Fruit fly (Drosophila melanogaster) whole organism, embryonic: ENCODE data around the gene CG43886.
A peak's percentile ranks its signal among the peaks of the same experiment; 100 is the strongest.

Experiments
- Blimp-1 ChIP-seq: fragments of 200-800 bp; sonication (Bioruptor generic); optimal IDR thresholded peaks from 3 replicates; lab custom pipeline; 2018; ENCODE audit warnings: missing biosample characterization, missing genetic modification characterization, mild to moderate bottlenecking, moderate library complexity, missing genetic modification reagents
- CG12942 ChIP-seq: fragments of 200-800 bp; sonication (Bioruptor generic); optimal IDR thresholded peaks from 3 replicates; lab custom pipeline; 2016; ENCODE audit warnings: missing biosample characterization, missing genetic modification characterization
- CG14710 ChIP-seq: fragments of 200-800 bp; sonication (Bioruptor generic); optimal IDR thresholded peaks from 3 replicates; lab custom pipeline; 2019; ENCODE audit warnings: missing biosample characterization, mild to moderate bottlenecking, missing genetic modification characterization, moderate library complexity
- CG16813 ChIP-seq: fragments of 200-800 bp; sonication (Bioruptor generic); IDR thresholded peaks from 3 replicates; pipeline ENCODE4 v1.3.6; 2022; ENCODE audit warnings: missing biosample characterization, missing genetic modification characterization; ENCODE audit not compliant: partially characterized antibody
- CG2129 ChIP-seq: fragments of 200-800 bp; sonication (Bioruptor generic); IDR thresholded peaks from 2 replicates; pipeline ENCODE4 v1.3.6; 2022; ENCODE audit warnings: missing biosample characterization, missing genetic modification characterization; ENCODE audit not compliant: partially characterized antibody
- CG42726 ChIP-seq: fragments of 200-800 bp; sonication (Bioruptor generic); IDR thresholded peaks from 2 replicates; pipeline ENCODE4 v1.3.6; 2022; ENCODE audit warnings: missing biosample characterization, missing genetic modification characterization; ENCODE audit not compliant: partially characterized antibody
- CG43689 ChIP-seq: fragments of 200-800 bp; sonication (Bioruptor generic); IDR thresholded peaks from 2 replicates; pipeline ENCODE4 v1.3.6; 2022; ENCODE audit warnings: missing biosample characterization, missing genetic modification characterization
- CG6791 ChIP-seq: fragments of 200-800 bp; sonication (Bioruptor generic); IDR thresholded peaks from 3 replicates; pipeline ENCODE4 v1.3.6; 2022; ENCODE audit warnings: missing biosample characterization, missing genetic modification characterization; ENCODE audit not compliant: partially characterized antibody
- CG7271 ChIP-seq: fragments of 200-800 bp; sonication (Bioruptor generic); optimal IDR thresholded peaks from 2 replicates; lab custom pipeline; 2018; ENCODE audit warnings: missing biosample characterization, mild to moderate bottlenecking, missing genetic modification characterization, moderate library complexity
- CG7839 ChIP-seq: fragments of 200-800 bp; sonication (Bioruptor generic); optimal IDR thresholded peaks from 3 replicates; lab custom pipeline; 2018; ENCODE audit warnings: missing biosample characterization, mild to moderate bottlenecking, missing genetic modification characterization, moderate library complexity
- Dref ChIP-seq: fragments of 200-800 bp; sonication (Bioruptor generic); IDR thresholded peaks from 2 replicates; pipeline ENCODE4 v1.3.6; 2022; ENCODE audit warnings: missing biosample characterization, missing genetic modification characterization
- Drgx ChIP-seq: fragments of 200-800 bp; sonication (Bioruptor generic); IDR thresholded peaks from 2 replicates; pipeline ENCODE4 v1.3.6; 2022; ENCODE audit warnings: missing biosample characterization, missing genetic modification characterization
- Elba2 ChIP-seq: fragments of 200-800 bp; sonication (Bioruptor generic); optimal IDR thresholded peaks from 3 replicates; lab custom pipeline; 2016; ENCODE audit warnings: missing biosample characterization, missing genetic modification characterization
- Ets97D ChIP-seq: fragments of 200-800 bp; sonication (Bioruptor generic); optimal IDR thresholded peaks from 3 replicates; lab custom pipeline; 2016; ENCODE audit warnings: missing biosample characterization, missing genetic modification characterization
- Gsc ChIP-seq: fragments of 200-800 bp; sonication (Bioruptor generic); IDR thresholded peaks from 2 replicates; pipeline ENCODE4 v1.3.6; 2022; ENCODE audit warnings: missing biosample characterization, missing genetic modification characterization
- HmgZ ChIP-seq: fragments of 200-800 bp; sonication (Bioruptor generic); optimal IDR thresholded peaks from 2 replicates; lab custom pipeline; 2018; ENCODE audit warnings: missing biosample characterization, mild to moderate bottlenecking, missing genetic modification characterization
- Hr78 ChIP-seq, 2 experiments: fragments of 200-800 bp in 1 of 2; fragments of >200 bp in 1 of 2; sonication (Bioruptor generic) in 1 of 2; optimal IDR thresholded peaks; 2 replicates each; lab custom pipeline; 2017 to 2019; ENCODE audit warnings: missing biosample characterization in 2 of 2, missing genetic modification characterization in 2 of 2, mild to moderate bottlenecking in 1 of 2, moderate library complexity in 1 of 2
- Kr ChIP-seq: fragments of 200-800 bp; sonication (Bioruptor generic); optimal IDR thresholded peaks from 2 replicates; lab custom pipeline; 2017; ENCODE audit warnings: missing biosample characterization, mild to moderate bottlenecking, missing genetic modification characterization
- MESR4 ChIP-seq: fragments of 200-800 bp; sonication (Bioruptor generic); optimal IDR thresholded peaks from 2 replicates; lab custom pipeline; 2018; ENCODE audit warnings: missing biosample characterization, mild to moderate bottlenecking, missing genetic modification characterization, moderate library complexity
- Mad ChIP-seq: fragments of 200-800 bp; sonication (Bioruptor generic); optimal IDR thresholded peaks from 2 replicates; lab custom pipeline; 2016; ENCODE audit warnings: missing biosample characterization, missing genetic modification characterization
- NC2α ChIP-seq: fragments of 200-800 bp; sonication (Bioruptor generic); optimal IDR thresholded peaks from 2 replicates; lab custom pipeline; 2016; ENCODE audit warnings: missing biosample characterization, missing genetic modification characterization
- Nf-YA ChIP-seq: fragments of 200-800 bp; sonication (Bioruptor generic); IDR thresholded peaks from 2 replicates; pipeline ENCODE4 v1.3.6; 2022; ENCODE audit warnings: missing biosample characterization, missing genetic modification characterization
- Opbp ChIP-seq: fragments of 200-800 bp; sonication (Bioruptor generic); IDR thresholded peaks from 3 replicates; pipeline ENCODE4 v1.3.6; 2022; ENCODE audit warnings: missing biosample characterization, missing genetic modification characterization; ENCODE audit not compliant: partially characterized antibody
- Rx ChIP-seq: fragments of 200-800 bp; sonication (Bioruptor generic); IDR thresholded peaks from 2 replicates; pipeline ENCODE4 v1.3.6; 2022; ENCODE audit warnings: missing biosample characterization, missing genetic modification characterization
- Sin3A ChIP-seq: fragments of >200 bp; optimal IDR thresholded peaks from 2 replicates; lab custom pipeline; 2018
- Sry-β ChIP-seq: fragments of 200-800 bp; sonication (Bioruptor generic); optimal IDR thresholded peaks from 2 replicates; lab custom pipeline; 2018; ENCODE audit warnings: missing biosample characterization, mild to moderate bottlenecking, missing genetic modification characterization, moderate library complexity
- Ssrp ChIP-seq: fragments of 200-800 bp; sonication (Bioruptor generic); optimal IDR thresholded peaks from 2 replicates; lab custom pipeline; 2018; ENCODE audit warnings: missing biosample characterization, mild to moderate bottlenecking, missing genetic modification characterization, moderate library complexity
- Xrp1 ChIP-seq: fragments of 200-800 bp; sonication (Bioruptor generic); IDR thresholded peaks from 2 replicates; pipeline ENCODE4 v1.3.6; 2022; ENCODE audit warnings: missing biosample characterization, missing genetic modification characterization
- al ChIP-seq: fragments of 200-800 bp; sonication (Bioruptor generic); IDR thresholded peaks from 2 replicates; pipeline ENCODE4 v1.3.6; 2022; ENCODE audit warnings: missing biosample characterization, missing genetic modification characterization
- aop ChIP-seq: fragments of 200-800 bp; sonication (Bioruptor generic); IDR thresholded peaks from 2 replicates; pipeline ENCODE4 v1.3.6; 2022; ENCODE audit warnings: missing biosample characterization, missing genetic modification characterization
- ash1 ChIP-seq: fragments of 200-800 bp; sonication (Bioruptor generic); optimal IDR thresholded peaks from 2 replicates; lab custom pipeline; 2018; ENCODE audit warnings: missing biosample characterization, mild to moderate bottlenecking, missing genetic modification characterization
- bsh ChIP-seq, 2 experiments: fragments of 200-800 bp; sonication (Bioruptor generic); optimal IDR thresholded peaks; 2 replicates each; lab custom pipeline; 2017 to 2018; ENCODE audit warnings: mild to moderate bottlenecking in 2 of 2, missing biosample characterization in 2 of 2, missing genetic modification characterization in 2 of 2, moderate library complexity in 1 of 2
- chinmo ChIP-seq: fragments of 200-800 bp; sonication (Bioruptor generic); IDR thresholded peaks from 4 replicates; pipeline ENCODE4 v1.3.6; 2022; ENCODE audit warnings: missing biosample characterization, missing genetic modification characterization; ENCODE audit not compliant: partially characterized antibody
- da ChIP-seq: fragments of 200-800 bp; sonication (Bioruptor generic); optimal IDR thresholded peaks from 2 replicates; lab custom pipeline; 2016; ENCODE audit warnings: missing biosample characterization, missing genetic modification characterization
- disco-r ChIP-seq: fragments of 200-800 bp; sonication (Bioruptor generic); optimal IDR thresholded peaks from 2 replicates; lab custom pipeline; 2016; ENCODE audit warnings: missing biosample characterization, missing genetic modification characterization
- ftz-f1 ChIP-seq: fragments of 200-800 bp; sonication (Bioruptor generic); optimal IDR thresholded peaks from 2 replicates; lab custom pipeline; 2016; ENCODE audit warnings: missing biosample characterization, missing genetic modification characterization
- gfzf ChIP-seq: fragments of 200-800 bp; sonication (Bioruptor generic); optimal IDR thresholded peaks from 2 replicates; lab custom pipeline; 2016; ENCODE audit warnings: missing biosample characterization, mild to moderate bottlenecking, missing genetic modification characterization, moderate library complexity
- lbe ChIP-seq: fragments of 200-800 bp; sonication (Bioruptor generic); optimal IDR thresholded peaks from 2 replicates; lab custom pipeline; 2016; ENCODE audit warnings: missing biosample characterization, mild to moderate bottlenecking, missing genetic modification characterization
- lmd ChIP-seq: fragments of 200-800 bp; sonication (Bioruptor generic); IDR thresholded peaks from 2 replicates; pipeline ENCODE4 v1.3.6; 2022; ENCODE audit warnings: missing biosample characterization, missing genetic modification characterization
- lola ChIP-seq, 3 experiments: fragments of >200 bp in 2 of 3; fragments of 200-800 bp in 1 of 3; sonication (Bioruptor generic) in 1 of 3; optimal IDR thresholded peaks; 2 replicates each; lab custom pipeline; 2017 to 2019; ENCODE audit warnings: missing biosample characterization in 3 of 3, missing genetic modification characterization in 3 of 3, mild to moderate bottlenecking in 1 of 3, moderate library complexity in 1 of 3
- phol ChIP-seq: fragments of 200-800 bp; sonication (Bioruptor generic); optimal IDR thresholded peaks from 3 replicates; lab custom pipeline; 2018; ENCODE audit warnings: missing biosample characterization, mild to moderate bottlenecking, missing genetic modification characterization, moderate library complexity
- pum ChIP-seq: fragments of 200-800 bp; sonication (Bioruptor generic); optimal IDR thresholded peaks from 2 replicates; lab custom pipeline; 2016; ENCODE audit warnings: missing biosample characterization, missing genetic modification characterization
- stc ChIP-seq: fragments of 200-800 bp; sonication (Bioruptor generic); IDR thresholded peaks from 2 replicates; pipeline ENCODE4 v1.3.6; 2022; ENCODE audit warnings: missing biosample characterization, missing genetic modification characterization
- stwl ChIP-seq: fragments of 200-800 bp; sonication (Bioruptor generic); optimal IDR thresholded peaks from 3 replicates; lab custom pipeline; 2018; ENCODE audit warnings: missing biosample characterization, mild to moderate bottlenecking, missing genetic modification characterization, moderate library complexity
- tgo ChIP-seq: fragments of 200-800 bp; sonication (Bioruptor generic); IDR thresholded peaks from 3 replicates; pipeline ENCODE4 v1.3.6; 2022; ENCODE audit warnings: missing biosample characterization, missing genetic modification characterization
- twi ChIP-seq: fragments of 200-800 bp; optimal IDR thresholded peaks from 2 replicates; lab custom pipeline; 2019; ENCODE audit warnings: missing biosample characterization, mild to moderate bottlenecking, missing genetic modification characterization, moderate library complexity
- unc-4 ChIP-seq: fragments of 200-800 bp; sonication (Bioruptor generic); IDR thresholded peaks from 2 replicates; pipeline ENCODE4 v1.3.6; 2022; ENCODE audit warnings: missing biosample characterization, missing genetic modification characterization; ENCODE audit not compliant: partially characterized antibody
- vnd ChIP-seq: fragments of 200-800 bp; sonication (Bioruptor generic); IDR thresholded peaks from 3 replicates; pipeline ENCODE4 v1.3.6; 2022; ENCODE audit warnings: missing biosample characterization, missing genetic modification characterization; ENCODE audit not compliant: partially characterized antibody
- vvl ChIP-seq: fragments of 200-800 bp; sonication (Bioruptor generic); IDR thresholded peaks from 2 replicates; pipeline ENCODE4 v1.3.6; 2022; ENCODE audit warnings: missing biosample characterization, missing genetic modification characterization
- zfh1 ChIP-seq: fragments of 200-800 bp; sonication (Bioruptor generic); IDR thresholded peaks from 3 replicates; pipeline ENCODE4 v1.3.6; 2022; ENCODE audit warnings: missing biosample characterization, missing genetic modification characterization

Gene CG43886

DNA sequence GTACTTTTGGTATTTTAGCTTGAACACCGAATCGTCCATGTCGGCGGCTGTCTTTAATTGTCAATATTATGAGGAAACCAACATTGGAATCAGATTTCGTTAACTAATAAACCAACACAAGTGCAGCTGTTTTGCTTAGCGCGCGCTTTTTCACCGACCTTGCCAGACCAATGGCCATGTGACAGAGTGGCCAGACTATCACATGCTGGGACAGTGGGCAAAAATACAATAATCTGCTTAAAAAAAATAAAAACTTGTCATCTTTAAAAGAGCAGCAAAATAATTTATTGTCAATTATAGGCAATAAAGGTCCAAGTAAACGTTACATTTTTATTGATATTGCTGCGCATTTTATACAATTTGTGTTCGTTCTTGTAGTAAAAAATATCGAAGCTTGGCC lies 16.2 kb upstream of the CG43886 start, which contains the start of gene RecQ4 (continued):
- TF ChIP-seq lmd (GFP tag; lab: Robert Waterston, UW) (no peak), Rx (GFP tag; lab: Robert Waterston, UW) (no peak), vvl (GFP tag; lab: Robert Waterston, UW) (peak; percentile 19; the same call in 1 of the 2 replicates), HmgZ (tag; lab: Kevin White, UChicago) (peak; percentile 40), CG14710 (tag; lab: Kevin White, UChicago) (peak; percentile 32), Sry-β (GFP tag; lab: Kevin White, UChicago) (no peak), Mad (GFP tag; lab: Kevin White, UChicago) (peak; percentile 18), Blimp-1 (GFP tag; lab: Kevin White, UChicago) (no peak), pum (GFP tag; lab: Kevin White, UChicago) (no peak), CG6791 (peak; percentile 37; the same call in 1 of the 3 replicates), Ssrp (tag; lab: Kevin White, UChicago) (no peak), Nf-YA (GFP tag; lab: Robert Waterston, UW) (no peak), lbe (GFP tag; lab: Kevin White, UChicago) (no peak), Opbp (GFP tag; lab: Robert Waterston, UW) (peak; percentile 53; the same call in 1 of the 3 replicates), bsh (GFP tag; optimal IDR thresholded peaks at IDR 0.05; lab: Kevin White, UChicago) (no peak), gfzf (GFP tag; lab: Kevin White, UChicago) (peak; percentile 44), phol (tag; lab: Kevin White, UChicago) (peak; percentile 22), CG7839 (tag; lab: Kevin White, UChicago) (no peak), Kr (GFP tag; lab: Kevin White, UChicago) (no peak), MESR4 (GFP tag; lab: Kevin White, UChicago) (peak; percentile 4), tgo (GFP tag; lab: Robert Waterston, UW) (no peak), lola (GFP tag; optimal IDR thresholded peaks at IDR 0.05; lab: Kevin White, UChicago) (no peak), NC2α (GFP tag; lab: Kevin White, UChicago) (no peak), disco-r (GFP tag; lab: Kevin White, UChicago) (no peak), CG2129 (no peak), da (no peak), aop (GFP tag; lab: Robert Waterston, UW) (no peak), zfh1 (GFP tag; lab: Robert Waterston, UW) (no peak), Sin3A (lab: Kevin White, UChicago) (no peak), stc (no peak), al (GFP tag; lab: Robert Waterston, UW) (no peak), CG7271 (tag; lab: Kevin White, UChicago) (no peak), Gsc (no peak), ash1 (GFP tag; lab: Kevin White, UChicago) (no peak), Drgx (no peak), CG16813 (GFP tag; lab: Robert Waterston, UW) (peak; percentile 58), CG43689 (no peak), ftz-f1 (peak; percentile 9), Ets97D (GFP tag; lab: Kevin White, UChicago) (peak; percentile 70), Hr78 (GFP tag; optimal IDR thresholded peaks at IDR 0.05; lab: Kevin White, UChicago) (no peak), unc-4 (GFP tag; lab: Robert Waterston, UW) (0 out of 2 replicates have a peak, but pooled peaks have one; percentile 29), CG42726 (GFP tag; lab: Robert Waterston, UW) (peak; percentile 52; the same call in 1 of the 2 replicates), twi (no peak), Xrp1 (GFP tag; lab: Robert Waterston, UW) (0 out of 2 replicates have a peak, but pooled peaks have one; percentile 15), CG12942 (GFP tag; lab: Kevin White, UChicago) (no peak), Dref (no peak), chinmo (0 out of 4 replicates have a peak, but pooled peaks have one; percentile 37), vnd (GFP tag; lab: Robert Waterston, UW) (no peak), stwl (peak; percentile 77), Elba2 (peak; percentile 14)
